Fruit fly (Drosophila melanogaster) whole organism, embryonic: ENCODE data around the gene Hn.
A peak's percentile ranks its signal among the peaks of the same experiment; 100 is the strongest.

Experiments
- Awh ChIP-seq: fragments of 200-800 bp; sonication (Bioruptor generic); IDR thresholded peaks from 2 replicates; pipeline ENCODE4, ENCODE4 v1.3.6; 2022; ENCODE audit warnings: missing biosample characterization, missing genetic modification characterization
- Bteb2 ChIP-seq: fragments of 200-800 bp; sonication (Bioruptor generic); optimal IDR thresholded peaks from 2 replicates; lab custom pipeline; 2016; ENCODE audit warnings: missing biosample characterization, missing genetic modification characterization
- CG10543 ChIP-seq: fragments of 200-800 bp; sonication (Bioruptor generic); optimal IDR thresholded peaks from 3 replicates; lab custom pipeline; 2017; ENCODE audit warnings: missing biosample characterization, mild to moderate bottlenecking, missing genetic modification characterization, moderate library complexity
- CG10565 ChIP-seq: fragments of 200-800 bp; sonication (Bioruptor generic); optimal IDR thresholded peaks from 3 replicates; lab custom pipeline; 2016; ENCODE audit warnings: missing biosample characterization, mild to moderate bottlenecking, missing genetic modification characterization
- CG10654 ChIP-seq: fragments of 200-800 bp; sonication (Bioruptor generic); optimal IDR thresholded peaks from 2 replicates; lab custom pipeline; 2016; ENCODE audit warnings: missing biosample characterization, missing genetic modification characterization
- CG11504 ChIP-seq: fragments of 200-800 bp; sonication (Bioruptor generic); optimal IDR thresholded peaks from 3 replicates; lab custom pipeline; 2019; ENCODE audit warnings: missing biosample characterization, mild to moderate bottlenecking, missing genetic modification characterization, moderate library complexity
- CG1602 ChIP-seq: fragments of 200-800 bp; sonication (Bioruptor generic); optimal IDR thresholded peaks from 3 replicates; lab custom pipeline; 2016; ENCODE audit warnings: missing biosample characterization, missing genetic modification characterization
- CG17612 ChIP-seq: fragments of 200-800 bp; sonication (Bioruptor generic); IDR thresholded peaks from 2 replicates; pipeline ENCODE4 v1.3.6; 2022; ENCODE audit warnings: missing biosample characterization, missing genetic modification characterization
- CG1832 ChIP-seq: fragments of 200-800 bp; sonication (Bioruptor generic); optimal IDR thresholded peaks from 2 replicates; lab custom pipeline; 2017; ENCODE audit warnings: missing biosample characterization, mild to moderate bottlenecking, missing genetic modification characterization, inconsistent platforms
- CG3163 ChIP-seq: fragments of 200-800 bp; sonication (Bioruptor generic); optimal IDR thresholded peaks from 3 replicates; lab custom pipeline; 2016; ENCODE audit warnings: missing biosample characterization, missing genetic modification characterization
- CG7372 ChIP-seq: fragments of 200-800 bp; sonication (Bioruptor generic); IDR thresholded peaks from 2 replicates; pipeline ENCODE4 v1.3.6; 2022; ENCODE audit warnings: missing biosample characterization, missing genetic modification characterization
- CG8290 ChIP-seq, 3 experiments: fragments of 200-800 bp; sonication (Bioruptor generic); optimal IDR thresholded peaks; 2 replicates each; lab custom pipeline; 2016 to 2019; ENCODE audit warnings: missing biosample characterization in 3 of 3, missing genetic modification characterization in 3 of 3, mild to moderate bottlenecking in 2 of 3, moderate library complexity in 1 of 3
- CG8924 ChIP-seq: fragments of 200-800 bp; optimal IDR thresholded peaks from 3 replicates; lab custom pipeline; 2019; ENCODE audit warnings: missing biosample characterization, mild to moderate bottlenecking, missing genetic modification characterization, moderate library complexity
- Ets65A ChIP-seq: fragments of 200-800 bp; sonication (Bioruptor generic); peaks from one replicate; lab custom pipeline; 2016; ENCODE audit warnings: missing biosample characterization, missing genetic modification characterization
- Hr78 ChIP-seq, 2 experiments: fragments of 200-800 bp in 1 of 2; fragments of >200 bp in 1 of 2; sonication (Bioruptor generic) in 1 of 2; optimal IDR thresholded peaks; 2 replicates each; lab custom pipeline; 2017 to 2019; ENCODE audit warnings: missing biosample characterization in 2 of 2, missing genetic modification characterization in 2 of 2, mild to moderate bottlenecking in 1 of 2, moderate library complexity in 1 of 2
- NK7.1 ChIP-seq: fragments of 200-800 bp; sonication (Bioruptor generic); optimal IDR thresholded peaks from 3 replicates; lab custom pipeline; 2016; ENCODE audit warnings: missing biosample characterization, missing genetic modification characterization
- Sox100B ChIP-seq: fragments of 200-800 bp; sonication (Bioruptor generic); optimal IDR thresholded peaks from 3 replicates; lab custom pipeline; 2018; ENCODE audit warnings: missing biosample characterization, mild to moderate bottlenecking, missing genetic modification characterization
- Trl ChIP-seq, 3 experiments: fragments of >200 bp in 2 of 3; fragments of 200-800 bp in 1 of 3; sonication (Bioruptor generic) in 1 of 3; optimal IDR thresholded peaks; 2 replicates in 1 of 3; 3 replicates in 2 of 3; lab custom pipeline; 2016 to 2017; ENCODE audit warnings: missing biosample characterization in 1 of 3, missing genetic modification characterization in 1 of 3
- abd-A ChIP-seq: fragments of 200-800 bp; sonication (Bioruptor generic); optimal IDR thresholded peaks from 3 replicates; lab custom pipeline; 2019; ENCODE audit warnings: missing biosample characterization, mild to moderate bottlenecking, missing genetic modification characterization, moderate library complexity
- ac ChIP-seq: fragments of 200-800 bp; sonication (Bioruptor generic); optimal IDR thresholded peaks from 3 replicates; lab custom pipeline; 2017; ENCODE audit warnings: missing biosample characterization, mild to moderate bottlenecking, missing genetic modification characterization
- aop ChIP-seq: fragments of 200-800 bp; sonication (Bioruptor generic); IDR thresholded peaks from 2 replicates; pipeline ENCODE4 v1.3.6; 2022; ENCODE audit warnings: missing biosample characterization, missing genetic modification characterization
- ash1 ChIP-seq: fragments of 200-800 bp; sonication (Bioruptor generic); optimal IDR thresholded peaks from 2 replicates; lab custom pipeline; 2018; ENCODE audit warnings: missing biosample characterization, mild to moderate bottlenecking, missing genetic modification characterization
- cato ChIP-seq: fragments of 200-800 bp; sonication (Bioruptor generic); optimal IDR thresholded peaks from 2 replicates; lab custom pipeline; 2016; ENCODE audit warnings: missing biosample characterization, missing genetic modification characterization, borderline replicate concordance
- chinmo ChIP-seq: fragments of 200-800 bp; sonication (Bioruptor generic); IDR thresholded peaks from 4 replicates; pipeline ENCODE4 v1.3.6; 2022; ENCODE audit warnings: missing biosample characterization, missing genetic modification characterization; ENCODE audit not compliant: partially characterized antibody
- crol ChIP-seq: fragments of 200-800 bp; sonication (Bioruptor generic); IDR thresholded peaks from 2 replicates; pipeline ENCODE4 v1.3.6; 2022; ENCODE audit warnings: missing biosample characterization, missing genetic modification characterization
- ftz-f1 ChIP-seq: fragments of 200-800 bp; sonication (Bioruptor generic); optimal IDR thresholded peaks from 2 replicates; lab custom pipeline; 2016; ENCODE audit warnings: missing biosample characterization, missing genetic modification characterization
- jigr1 ChIP-seq: fragments of 200-800 bp; sonication (Bioruptor generic); IDR thresholded peaks from 3 replicates; pipeline ENCODE4 v1.3.6; 2022; ENCODE audit warnings: missing biosample characterization, missing genetic modification characterization
- mam ChIP-seq: fragments of 200-800 bp; sonication (Bioruptor generic); optimal IDR thresholded peaks from 3 replicates; lab custom pipeline; 2016; ENCODE audit warnings: missing biosample characterization, missing genetic modification characterization
- oc ChIP-seq: fragments of 200-800 bp; sonication (Bioruptor generic); optimal IDR thresholded peaks from 2 replicates; lab custom pipeline; 2018; ENCODE audit warnings: missing biosample characterization, mild to moderate bottlenecking, missing genetic modification characterization, moderate library complexity
- pan ChIP-seq, 4 experiments: fragments of >200 bp in 3 of 4; fragments of 200-800 bp in 1 of 4; sonication (Bioruptor generic) in 1 of 4; optimal IDR thresholded peaks in 3 of 4; IDR thresholded peaks in 1 of 4; 2 replicates each; pipeline versions ENCODE4 v1.3.6 to Lab custom; 2017 to 2022; ENCODE audit warnings: missing biosample characterization in 2 of 4, missing genetic modification characterization in 2 of 4, mixed read lengths in 1 of 4
- peb ChIP-seq: fragments of 200-800 bp; sonication (Bioruptor generic); IDR thresholded peaks from 2 replicates; pipeline ENCODE4 v1.3.6; 2022; ENCODE audit warnings: missing biosample characterization, missing genetic modification characterization
- sd ChIP-seq: fragments of 200-800 bp; sonication (Bioruptor generic); optimal IDR thresholded peaks from 3 replicates; lab custom pipeline; 2018; ENCODE audit warnings: missing biosample characterization, mild to moderate bottlenecking, missing genetic modification characterization, moderate library complexity
- sqz ChIP-seq: fragments of 200-800 bp; sonication (Bioruptor generic); optimal IDR thresholded peaks from 3 replicates; lab custom pipeline; 2018; ENCODE audit warnings: missing biosample characterization, mild to moderate bottlenecking, missing genetic modification characterization
- sr ChIP-seq: fragments of 200-800 bp; sonication (Bioruptor generic); IDR thresholded peaks from 3 replicates; pipeline ENCODE4 v1.3.6; 2022; ENCODE audit warnings: missing biosample characterization, missing genetic modification characterization
- wek ChIP-seq: fragments of 200-800 bp; sonication (Bioruptor generic); optimal IDR thresholded peaks from 3 replicates; lab custom pipeline; 2018; ENCODE audit warnings: missing biosample characterization, mild to moderate bottlenecking, missing genetic modification characterization, moderate library complexity

Gene Hn

DNA sequence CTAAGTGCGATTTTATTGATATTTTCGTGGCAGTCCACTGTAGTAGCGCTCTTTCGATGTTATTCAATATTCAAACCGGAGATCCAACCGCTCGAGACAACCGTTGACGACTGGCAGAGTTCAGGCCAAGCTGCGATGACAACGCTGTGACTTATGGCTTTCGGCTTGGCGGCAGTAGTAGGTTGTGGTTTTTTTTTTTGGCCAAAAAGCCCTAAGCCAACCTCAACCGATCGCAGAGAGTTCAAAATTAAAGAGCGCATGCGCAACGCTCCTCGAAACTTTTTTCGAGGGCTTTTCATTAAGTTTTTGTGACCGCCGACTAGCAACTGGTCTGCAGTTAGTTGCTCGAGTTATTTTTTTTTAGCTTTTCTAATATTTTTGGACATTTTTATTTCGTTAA lies 17.3 kb upstream of the Hn start, which contains the start of gene Snmp2:
TSS of gene Snmp2 (minus strand) at position 101 of the 400 bp plus-strand sequence.
- no peak for TF ChIP-seq CG10654 (GFP tag; lab: Kevin White, UChicago)
- TF ChIP-seq jigr1 (GFP tag; lab: Robert Waterston, UW), result no peak
- TF ChIP-seq mam, result no peak
- peak in 1 of 2 experiments; percentile 1 for TF ChIP-seq Trl (optimal IDR thresholded peaks at IDR 0.05; lab: Kevin White, UChicago)
- TF ChIP-seq Trl (GFP tag; optimal IDR thresholded peaks at IDR 0.05; lab: Kevin White, UChicago), result no peak
- peak; percentile 45 for TF ChIP-seq sqz (GFP tag; lab: Kevin White, UChicago)
- no peak for TF ChIP-seq Bteb2
- no peak for TF ChIP-seq wek (GFP tag; lab: Kevin White, UChicago)
- no peak for TF ChIP-seq CG11504 (tag; lab: Kevin White, UChicago)
- no peak for TF ChIP-seq ac (GFP tag; lab: Kevin White, UChicago)
- TF ChIP-seq aop (GFP tag; lab: Robert Waterston, UW), result no peak
- peak; percentile 65 for TF ChIP-seq CG3163 (GFP tag; lab: Kevin White, UChicago)
- no peak for TF ChIP-seq crol
- TF ChIP-seq chinmo (GFP tag; lab: Robert Waterston, UW), result 0 out of 4 replicates have a peak, but pooled peaks have one; percentile 6
- no peak for TF ChIP-seq CG8290 (GFP tag; optimal IDR thresholded peaks at IDR 0.05; lab: Kevin White, UChicago)
- TF ChIP-seq CG8290 (tag; optimal IDR thresholded peaks at IDR 0.05; lab: Kevin White, UChicago), result no peak
- TF ChIP-seq cato (GFP tag; lab: Kevin White, UChicago), result no peak
- no peak for TF ChIP-seq ftz-f1 (GFP tag; lab: Kevin White, UChicago)
- no peak for TF ChIP-seq NK7.1 (GFP tag; lab: Kevin White, UChicago)
- no peak for TF ChIP-seq Ets65A (GFP tag; lab: Kevin White, UChicago)
- TF ChIP-seq CG17612, result no peak

- peak in 1 of 2 experiments; percentile 20 for TF ChIP-seq Trl (optimal IDR thresholded peaks at IDR 0.05; lab: Kevin White, UChicago)
- no peak for TF ChIP-seq Trl (GFP tag; optimal IDR thresholded peaks at IDR 0.05; lab: Kevin White, UChicago)
- peak; percentile 69; the same call in 1 of the 3 replicates for TF ChIP-seq sr (GFP tag; lab: Robert Waterston, UW)
- peak; percentile 37 for TF ChIP-seq abd-A
- TF ChIP-seq CG3163 (GFP tag; lab: Kevin White, UChicago), result peak; percentile 59
- TF ChIP-seq sqz (GFP tag; lab: Kevin White, UChicago), result peak; percentile 65
- TF ChIP-seq sd, result peak; percentile 48
- TF ChIP-seq peb (GFP tag; lab: Robert Waterston, UW), result no peak
- peak; percentile 30 for TF ChIP-seq oc
- TF ChIP-seq chinmo (GFP tag; lab: Robert Waterston, UW), result peak; percentile 94; the same call in 3 of the 4 replicates
- TF ChIP-seq Hr78 (GFP tag; optimal IDR thresholded peaks at IDR 0.05; lab: Kevin White, UChicago), result peak in 1 of 2 experiments; percentile 20
- no peak for TF ChIP-seq CG8924
- TF ChIP-seq CG10565 (GFP tag; lab: Kevin White, UChicago), result no peak
Measured at dm6 chr3L:7743741-7744140, 16.5 kb upstream of the Hn start.

DNA sequence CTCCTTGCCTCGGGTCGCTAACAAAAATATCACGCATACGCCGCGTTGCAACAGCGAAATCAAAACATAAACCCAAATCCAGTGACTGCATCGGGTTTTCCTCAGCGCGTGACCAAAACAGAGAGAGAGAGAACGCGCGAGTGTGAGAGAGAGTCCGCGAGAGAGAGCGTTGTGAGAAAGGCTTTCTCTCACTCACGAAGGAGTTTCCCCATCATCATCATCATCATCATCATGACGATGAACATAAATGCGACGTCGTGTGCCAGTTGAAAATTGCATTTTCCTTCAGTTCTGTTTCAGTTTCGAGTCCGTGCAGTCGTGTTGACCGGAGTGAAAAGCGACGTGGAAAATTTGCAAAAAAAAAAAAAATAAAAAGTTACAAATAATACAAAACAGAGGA lies 13.2 kb upstream of the Hn start, which contains the start of gene CG13685:
TSS of gene CG13685 (plus strand) at position 301 of the 400 bp plus-strand sequence.
- no peak for TF ChIP-seq pan (optimal IDR thresholded peaks at IDR 0.05; lab: Kevin White, UChicago)
- TF ChIP-seq pan (GFP tag; optimal IDR thresholded peaks at IDR 0.05 in 1 of 2, IDR thresholded peaks at IDR 0.05 in 1 of 2), result no peak
- TF ChIP-seq CG10543, result no peak
- no peak for TF ChIP-seq CG1602
- TF ChIP-seq Sox100B (GFP tag; lab: Kevin White, UChicago), result no peak
- TF ChIP-seq CG1832 (GFP tag; lab: Kevin White, UChicago), result no peak
- no peak for TF ChIP-seq Awh (GFP tag; lab: Robert Waterston, UW)
- TF ChIP-seq ash1 (GFP tag; lab: Kevin White, UChicago), result no peak
- TF ChIP-seq Trl (optimal IDR thresholded peaks at IDR 0.05; lab: Kevin White, UChicago), result peak; percentile 27 to 34
- TF ChIP-seq Trl (GFP tag; optimal IDR thresholded peaks at IDR 0.05; lab: Kevin White, UChicago), result no peak
- TF ChIP-seq CG7372 (GFP tag; lab: Robert Waterston, UW), result peak; percentile 16; the same call in 1 of the 2 replicates
